Fruit fly (Drosophila melanogaster) whole organism, embryonic: ENCODE data around the gene CG2182.

Experiments
- Antp ChIP-seq: fragments of 200-800 bp; sonication (Bioruptor generic); optimal IDR thresholded peaks from 3 replicates; lab custom pipeline; 2016; ENCODE audit warnings: missing biosample characterization, missing genetic modification characterization
- Atf3 ChIP-seq: fragments of 200-800 bp; sonication (Bioruptor generic); optimal IDR thresholded peaks from 3 replicates; lab custom pipeline; 2016; ENCODE audit warnings: missing biosample characterization, missing genetic modification characterization
- Bdp1 ChIP-seq: fragments of 200-800 bp; sonication (Bioruptor generic); optimal IDR thresholded peaks from 3 replicates; lab custom pipeline; 2016; ENCODE audit warnings: missing biosample characterization, missing genetic modification characterization
- CG10565 ChIP-seq: fragments of 200-800 bp; sonication (Bioruptor generic); optimal IDR thresholded peaks from 3 replicates; lab custom pipeline; 2016; ENCODE audit warnings: missing biosample characterization, mild to moderate bottlenecking, missing genetic modification characterization
- CG10979 ChIP-seq: fragments of 200-800 bp; sonication (Bioruptor generic); optimal IDR thresholded peaks from 2 replicates; lab custom pipeline; 2018; ENCODE audit warnings: missing biosample characterization, mild to moderate bottlenecking, missing genetic modification characterization, moderate library complexity
- CG11085 ChIP-seq: fragments of 200-800 bp; sonication (Bioruptor generic); IDR thresholded peaks from 2 replicates; pipeline ENCODE4 v1.3.6; 2022; ENCODE audit warnings: missing biosample characterization, missing genetic modification characterization
- CG13296 ChIP-seq: fragments of 200-800 bp; sonication (Bioruptor generic); optimal IDR thresholded peaks from 3 replicates; lab custom pipeline; 2018; ENCODE audit warnings: missing biosample characterization, mild to moderate bottlenecking, missing genetic modification characterization
- CG1529 ChIP-seq: fragments of 200-800 bp; sonication (Bioruptor generic); optimal IDR thresholded peaks from 3 replicates; lab custom pipeline; 2018; ENCODE audit warnings: missing biosample characterization, missing genetic modification characterization
- CG1792 ChIP-seq: fragments of 200-800 bp; sonication (Bioruptor generic); optimal IDR thresholded peaks from 2 replicates; lab custom pipeline; 2016; ENCODE audit warnings: missing biosample characterization, missing genetic modification characterization
- CG18476 ChIP-seq: fragments of 200-800 bp; sonication (Bioruptor generic); optimal IDR thresholded peaks from 2 replicates; lab custom pipeline; 2016; ENCODE audit warnings: missing biosample characterization, mild to moderate bottlenecking, missing genetic modification characterization
- CG2712 ChIP-seq: fragments of 200-800 bp; optimal IDR thresholded peaks from 3 replicates; lab custom pipeline; 2019; ENCODE audit warnings: missing biosample characterization, mild to moderate bottlenecking, missing genetic modification characterization, moderate library complexity
- CG2875 ChIP-seq: fragments of 200-800 bp; sonication (Bioruptor generic); optimal IDR thresholded peaks from 2 replicates; lab custom pipeline; 2017; ENCODE audit warnings: missing biosample characterization, mild to moderate bottlenecking, missing genetic modification characterization, missing genetic modification reagents
- CG3847 ChIP-seq: fragments of 200-800 bp; sonication (Bioruptor generic); IDR thresholded peaks from 2 replicates; pipeline ENCODE4 v1.3.6; 2022; ENCODE audit warnings: missing biosample characterization, missing genetic modification characterization
- CG4328 ChIP-seq: fragments of 200-800 bp; sonication (Bioruptor generic); optimal IDR thresholded peaks from 3 replicates; lab custom pipeline; 2017; ENCODE audit warnings: missing biosample characterization, missing genetic modification reagents, missing genetic modification characterization
- CG4617 ChIP-seq: fragments of 200-800 bp; sonication (Bioruptor generic); optimal IDR thresholded peaks from 3 replicates; lab custom pipeline; 2016; ENCODE audit warnings: missing biosample characterization, missing genetic modification characterization, borderline replicate concordance
- CG6175 ChIP-seq: fragments of 200-800 bp; sonication (Bioruptor generic); IDR thresholded peaks from 3 replicates; pipeline ENCODE4 v1.3.6; 2022; ENCODE audit warnings: missing biosample characterization, missing genetic modification characterization
- CG7357 ChIP-seq: fragments of 200-800 bp; sonication (Bioruptor generic); IDR thresholded peaks from 3 replicates; pipeline ENCODE4 v1.3.6; 2022; ENCODE audit warnings: missing biosample characterization, missing genetic modification characterization
- CG7839 ChIP-seq: fragments of 200-800 bp; sonication (Bioruptor generic); optimal IDR thresholded peaks from 3 replicates; lab custom pipeline; 2018; ENCODE audit warnings: missing biosample characterization, mild to moderate bottlenecking, missing genetic modification characterization, moderate library complexity
- CG8388 ChIP-seq: fragments of 200-800 bp; sonication (Bioruptor generic); optimal IDR thresholded peaks from 2 replicates; lab custom pipeline; 2019; ENCODE audit warnings: missing biosample characterization, mild to moderate bottlenecking, missing genetic modification characterization, moderate library complexity
- Dfd ChIP-seq, 2 experiments: fragments of >200 bp; optimal IDR thresholded peaks; 2 replicates each; lab custom pipeline; 2017; ENCODE audit warnings: missing biosample characterization in 2 of 2, missing genetic modification characterization in 2 of 2
- ERR ChIP-seq: fragments of 200-800 bp; sonication (Bioruptor generic); optimal IDR thresholded peaks from 2 replicates; lab custom pipeline; 2016; ENCODE audit warnings: missing biosample characterization, missing genetic modification characterization
- Hsf ChIP-seq: fragments of 200-800 bp; sonication (Bioruptor generic); optimal IDR thresholded peaks from 3 replicates; lab custom pipeline; 2016; ENCODE audit warnings: missing biosample characterization, missing genetic modification characterization
- Lpt ChIP-seq: fragments of >200 bp; optimal IDR thresholded peaks from 2 replicates; lab custom pipeline; 2018; ENCODE audit warnings: missing biosample characterization, missing genetic modification characterization
- MTF-1 ChIP-seq: fragments of 200-800 bp; sonication (Bioruptor generic); optimal IDR thresholded peaks from 2 replicates; lab custom pipeline; 2018; ENCODE audit warnings: missing biosample characterization, mild to moderate bottlenecking, missing genetic modification characterization, borderline replicate concordance
- Mrtf ChIP-seq: fragments of 200-800 bp; sonication (Bioruptor generic); IDR thresholded peaks from 3 replicates; pipeline ENCODE4 v1.3.6; 2022; ENCODE audit warnings: missing biosample characterization, missing genetic modification characterization
- Nf-YB ChIP-seq: fragments of 200-800 bp; sonication (Bioruptor generic); optimal IDR thresholded peaks from 3 replicates; lab custom pipeline; 2019; ENCODE audit warnings: missing biosample characterization, mild to moderate bottlenecking, missing genetic modification characterization, moderate library complexity
- Opbp ChIP-seq: fragments of 200-800 bp; sonication (Bioruptor generic); IDR thresholded peaks from 3 replicates; pipeline ENCODE4 v1.3.6; 2022; ENCODE audit warnings: missing biosample characterization, missing genetic modification characterization; ENCODE audit not compliant: partially characterized antibody
- Pdp1 ChIP-seq, 2 experiments: fragments of 200-800 bp; sonication (Bioruptor generic); optimal IDR thresholded peaks; 3 replicates each; lab custom pipeline; 2016; ENCODE audit warnings: missing biosample characterization in 2 of 2, missing genetic modification characterization in 2 of 2, mild to moderate bottlenecking in 1 of 2, moderate library complexity in 1 of 2
- ab ChIP-seq: fragments of 200-800 bp; sonication (Bioruptor generic); optimal IDR thresholded peaks from 2 replicates; lab custom pipeline; 2016; ENCODE audit warnings: missing biosample characterization, missing genetic modification characterization
- abd-A ChIP-seq: fragments of 200-800 bp; sonication (Bioruptor generic); optimal IDR thresholded peaks from 3 replicates; lab custom pipeline; 2019; ENCODE audit warnings: missing biosample characterization, mild to moderate bottlenecking, missing genetic modification characterization, moderate library complexity
- amos ChIP-seq: fragments of 200-800 bp; sonication (Bioruptor generic); IDR thresholded peaks from 2 replicates; pipeline ENCODE4 v1.3.6; 2022; ENCODE audit warnings: missing biosample characterization, missing genetic modification characterization; ENCODE audit not compliant: partially characterized antibody
- aop ChIP-seq: fragments of 200-800 bp; sonication (Bioruptor generic); IDR thresholded peaks from 2 replicates; pipeline ENCODE4 v1.3.6; 2022; ENCODE audit warnings: missing biosample characterization, missing genetic modification characterization
- az2 ChIP-seq: fragments of 200-800 bp; sonication (Bioruptor generic); optimal IDR thresholded peaks from 3 replicates; lab custom pipeline; 2016; ENCODE audit warnings: missing biosample characterization, missing genetic modification characterization
- bbx ChIP-seq: fragments of 200-800 bp; sonication (Bioruptor generic); IDR thresholded peaks from 2 replicates; pipeline ENCODE4 v1.3.6; 2022; ENCODE audit warnings: missing biosample characterization, missing genetic modification characterization; ENCODE audit not compliant: partially characterized antibody
- btn ChIP-seq: fragments of 200-800 bp; sonication (Bioruptor generic); optimal IDR thresholded peaks from 2 replicates; lab custom pipeline; 2016; ENCODE audit warnings: missing biosample characterization, missing genetic modification characterization
- cad ChIP-seq: fragments of >200 bp; optimal IDR thresholded peaks from 2 replicates; lab custom pipeline; 2017; ENCODE audit warnings: missing biosample characterization, missing genetic modification characterization
- dimm ChIP-seq: fragments of 200-800 bp; sonication (Bioruptor generic); IDR thresholded peaks from 2 replicates; pipeline ENCODE4 v1.3.6; 2022; ENCODE audit warnings: missing biosample characterization, missing genetic modification characterization
- dysf ChIP-seq: fragments of 200-800 bp; sonication (Bioruptor generic); IDR thresholded peaks from 3 replicates; pipeline ENCODE4 v1.3.6; 2022; ENCODE audit warnings: missing biosample characterization, missing genetic modification characterization
- exex ChIP-seq: fragments of 200-800 bp; sonication (Bioruptor generic); optimal IDR thresholded peaks from 4 replicates; lab custom pipeline; 2018; ENCODE audit warnings: missing biosample characterization, mild to moderate bottlenecking, missing genetic modification characterization, moderate library complexity
- gcm2 ChIP-seq: fragments of 200-800 bp; sonication (Bioruptor generic); optimal IDR thresholded peaks from 2 replicates; lab custom pipeline; 2016; ENCODE audit warnings: missing biosample characterization, missing genetic modification characterization
- hb ChIP-seq: fragments of 200-800 bp; sonication (Bioruptor generic); IDR thresholded peaks from 3 replicates; pipeline ENCODE4 v1.3.6; 2022; ENCODE audit warnings: missing biosample characterization, missing genetic modification characterization; ENCODE audit not compliant: partially characterized antibody
- hkb ChIP-seq, 2 experiments: fragments of 200-800 bp in 1 of 2; fragments of >200 bp in 1 of 2; sonication (Bioruptor generic) in 1 of 2; IDR thresholded peaks in 1 of 2; optimal IDR thresholded peaks in 1 of 2; 2 replicates each; pipeline versions ENCODE4 v1.3.6 to Lab custom; 2017 to 2022; ENCODE audit warnings: missing biosample characterization in 1 of 2, missing genetic modification characterization in 1 of 2
- jumu ChIP-seq: fragments of 200-800 bp; sonication (Bioruptor generic); optimal IDR thresholded peaks from 3 replicates; lab custom pipeline; 2016; ENCODE audit warnings: missing biosample characterization, missing genetic modification characterization
- kah ChIP-seq: fragments of 200-800 bp; sonication (Bioruptor generic); optimal IDR thresholded peaks from 2 replicates; lab custom pipeline; 2018; ENCODE audit warnings: missing biosample characterization, mild to moderate bottlenecking, missing genetic modification characterization
- kay ChIP-seq: fragments of 200-800 bp; sonication (Bioruptor generic); optimal IDR thresholded peaks from 2 replicates; lab custom pipeline; 2016; ENCODE audit warnings: missing biosample characterization, missing genetic modification characterization
- pho ChIP-seq: fragments of 200-800 bp; sonication (Bioruptor generic); optimal IDR thresholded peaks from 2 replicates; lab custom pipeline; 2016; ENCODE audit warnings: missing biosample characterization, missing genetic modification characterization
- salm ChIP-seq: fragments of 200-800 bp; sonication (Bioruptor generic); optimal IDR thresholded peaks from 2 replicates; lab custom pipeline; 2018; ENCODE audit warnings: missing biosample characterization, mild to moderate bottlenecking, missing genetic modification characterization
- schlank ChIP-seq: fragments of 200-800 bp; sonication (Bioruptor generic); optimal IDR thresholded peaks from 2 replicates; lab custom pipeline; 2018; ENCODE audit warnings: missing biosample characterization, mild to moderate bottlenecking, missing genetic modification characterization
- sisA ChIP-seq: fragments of 200-800 bp; sonication (Bioruptor generic); IDR thresholded peaks from 2 replicates; pipeline ENCODE4 v1.3.6; 2022; ENCODE audit warnings: missing biosample characterization, missing genetic modification characterization
- ttk ChIP-seq: fragments of 200-800 bp; sonication (Bioruptor generic); IDR thresholded peaks from 2 replicates; pipeline ENCODE4 v2.1.2; 2022; ENCODE audit warnings: missing biosample characterization, missing genetic modification characterization
- vfl ChIP-seq: fragments of 200-800 bp; sonication (Bioruptor generic); optimal IDR thresholded peaks from 2 replicates; lab custom pipeline; 2016; ENCODE audit warnings: missing biosample characterization, missing genetic modification characterization
- z ChIP-seq: fragments of 200-800 bp; sonication (Bioruptor generic); IDR thresholded peaks from 3 replicates; pipeline ENCODE4 v1.3.6; 2022; ENCODE audit warnings: missing biosample characterization, missing genetic modification characterization

The CG2182 gene

DNA sequence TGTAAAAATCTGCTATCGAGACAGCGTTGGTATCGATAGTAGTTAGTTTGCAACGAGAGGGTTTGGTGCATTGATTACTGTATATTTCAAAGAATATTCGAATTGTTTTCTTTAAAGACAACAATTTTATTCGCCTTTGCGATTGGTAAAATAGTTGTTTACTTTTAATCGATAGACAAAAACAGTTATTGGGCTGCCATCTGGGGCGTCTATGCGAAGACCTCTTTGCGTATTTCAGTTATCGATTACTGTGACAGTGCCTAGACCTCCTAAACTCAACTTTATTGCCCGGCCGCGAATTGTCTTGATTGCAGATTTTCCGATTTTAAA lies 46.6 kb downstream of the CG2182 start, which contains the start of gene Atu (continued):
- TF ChIP-seq MTF-1 (GFP tag; lab: Kevin White, UChicago) = no peak
- peak; percentile 62 for TF ChIP-seq CG3847 (GFP tag; lab: Robert Waterston, UW)
- no peak for TF ChIP-seq aop
- no peak for TF ChIP-seq jumu
- no peak for TF ChIP-seq abd-A (tag; lab: Kevin White, UChicago)
- no peak for TF ChIP-seq cad (GFP tag; lab: Kevin White, UChicago)
- TF ChIP-seq CG1792 (GFP tag; lab: Kevin White, UChicago) = peak; percentile 99
- TF ChIP-seq CG10565 (GFP tag; lab: Kevin White, UChicago) = no peak
- peak; percentile 16 for TF ChIP-seq Hsf (GFP tag; lab: Kevin White, UChicago)
- TF ChIP-seq Bdp1 = no peak
- no peak for TF ChIP-seq Atf3 (GFP tag; lab: Kevin White, UChicago)
- peak; percentile 94 for TF ChIP-seq hb (GFP tag; lab: Robert Waterston, UW)
- peak; percentile 49 for TF ChIP-seq CG2712 (tag; lab: Kevin White, UChicago)
- peak; percentile 38 for TF ChIP-seq pho
- no peak for TF ChIP-seq Nf-YB (GFP tag; lab: Kevin White, UChicago)
- no peak for TF ChIP-seq CG18476 (GFP tag; lab: Kevin White, UChicago)
- no peak for TF ChIP-seq CG6175 (GFP tag; lab: Robert Waterston, UW)
- TF ChIP-seq ab (GFP tag; lab: Kevin White, UChicago) = no peak
- TF ChIP-seq Mrtf (GFP tag; lab: Robert Waterston, UW) = no peak
- no peak for TF ChIP-seq z (GFP tag; lab: Robert Waterston, UW)
- TF ChIP-seq exex (tag; lab: Kevin White, UChicago) = no peak
- no peak for TF ChIP-seq vfl (GFP tag; lab: Kevin White, UChicago)
- no peak for TF ChIP-seq az2
- TF ChIP-seq CG7357 (GFP tag; lab: Robert Waterston, UW) = no peak
- peak; percentile 47 for TF ChIP-seq Antp (GFP tag; lab: Kevin White, UChicago)
- peak; percentile 32 for TF ChIP-seq CG10979
- no peak for TF ChIP-seq CG1529 (GFP tag; lab: Kevin White, UChicago)
- TF ChIP-seq amos (GFP tag; lab: Robert Waterston, UW) = peak; percentile 87
- no peak for TF ChIP-seq Dfd (GFP tag; optimal IDR thresholded peaks at IDR 0.05; lab: Kevin White, UChicago)
- no peak for TF ChIP-seq kay (GFP tag; lab: Kevin White, UChicago)
- no peak for TF ChIP-seq schlank (tag; lab: Kevin White, UChicago)
- TF ChIP-seq bbx (GFP tag; lab: Robert Waterston, UW) = peak; percentile 83
- no peak for TF ChIP-seq dimm (GFP tag; lab: Robert Waterston, UW)
- TF ChIP-seq btn (GFP tag; lab: Kevin White, UChicago) = no peak
- peak in 1 of 2 experiments; percentile 42 for TF ChIP-seq Pdp1 (GFP tag; optimal IDR thresholded peaks at IDR 0.05; lab: Kevin White, UChicago)
- TF ChIP-seq Lpt = no peak
- TF ChIP-seq dysf (GFP tag; lab: Robert Waterston, UW) = no peak
- TF ChIP-seq hkb (optimal IDR thresholded peaks at IDR 0.05; lab: Kevin White, UChicago) = peak; percentile 73
- no peak for TF ChIP-seq hkb (GFP tag; IDR thresholded peaks at IDR 0.05; lab: Robert Waterston, UW)
- no peak for TF ChIP-seq salm (tag; lab: Kevin White, UChicago)
- TF ChIP-seq CG4617 = no peak
- peak; percentile 18 for TF ChIP-seq CG4328 (GFP tag; lab: Kevin White, UChicago)
- TF ChIP-seq kah = no peak
- no peak for TF ChIP-seq ttk (GFP tag; lab: Robert Waterston, UW)
- TF ChIP-seq CG8388 (GFP tag; lab: Kevin White, UChicago) = no peak
- no peak for TF ChIP-seq CG7839 (tag; lab: Kevin White, UChicago)
- TF ChIP-seq ERR (GFP tag; lab: Kevin White, UChicago) = no peak
- no peak for TF ChIP-seq CG11085 (GFP tag; lab: Robert Waterston, UW)
- TF ChIP-seq Opbp (GFP tag; lab: Robert Waterston, UW) = peak; percentile 91
- no peak for TF ChIP-seq sisA (GFP tag; lab: Robert Waterston, UW)
- no peak for TF ChIP-seq gcm2
- no peak for TF ChIP-seq CG2875 (GFP tag; lab: Kevin White, UChicago)
- TF ChIP-seq CG13296 (GFP tag; lab: Kevin White, UChicago) = no peak
